Fruit fly (Drosophila melanogaster) whole organism, pupa: ENCODE measurements around the gene CG12817.

ENCODE experiments used
- CG10348 ChIP-seq: fragments of 200-800 bp; sonication (Bioruptor generic); IDR thresholded peaks from 2 replicates; pipeline ENCODE4 v1.3.6; 2022; ENCODE audit warnings: missing biosample characterization, missing genetic modification characterization
- CG12605 ChIP-seq: fragments of 200-800 bp; sonication (Bioruptor generic); IDR thresholded peaks from 2 replicates; pipeline ENCODE4 v1.3.6; 2022; ENCODE audit warnings: missing biosample characterization, missing genetic modification characterization
- CG13204 ChIP-seq: fragments of 200-800 bp; sonication (Bioruptor generic); optimal IDR thresholded peaks from 2 replicates; lab custom pipeline; 2018; ENCODE audit warnings: missing biosample characterization, mild to moderate bottlenecking, missing genetic modification characterization, moderate library complexity
- CG14655 ChIP-seq: fragments of 200-800 bp; sonication (Bioruptor generic); optimal IDR thresholded peaks from 3 replicates; lab custom pipeline; 2017; ENCODE audit warnings: mild to moderate bottlenecking, missing biosample characterization, missing genetic modification reagents, missing genetic modification characterization
- CG15710 ChIP-seq: fragments of 200-800 bp; sonication (Bioruptor generic); optimal IDR thresholded peaks from 2 replicates; lab custom pipeline; 2018; ENCODE audit warnings: missing biosample characterization, mild to moderate bottlenecking, missing genetic modification characterization, moderate library complexity
- CG17806 ChIP-seq: fragments of 200-800 bp; sonication (Bioruptor generic); optimal IDR thresholded peaks from 2 replicates; lab custom pipeline; 2018; ENCODE audit warnings: missing biosample characterization, mild to moderate bottlenecking, missing genetic modification characterization, moderate library complexity
- CG32121 ChIP-seq: fragments of 200-800 bp; sonication (Bioruptor generic); IDR thresholded peaks from 2 replicates; pipeline ENCODE4 v1.3.6; 2022; ENCODE audit warnings: missing biosample characterization, missing genetic modification characterization
- CG34367 ChIP-seq: fragments of 200-800 bp; sonication (Bioruptor generic); optimal IDR thresholded peaks from 2 replicates; lab custom pipeline; 2018; ENCODE audit warnings: missing biosample characterization, mild to moderate bottlenecking, missing genetic modification characterization
- CG4496 ChIP-seq: fragments of 200-800 bp; sonication (Bioruptor generic); IDR thresholded peaks from 3 replicates; pipeline ENCODE4 v1.3.6; 2022; ENCODE audit warnings: missing biosample characterization, missing genetic modification characterization
- CG8159 ChIP-seq: fragments of 200-800 bp; sonication (Bioruptor generic); optimal IDR thresholded peaks from 3 replicates; lab custom pipeline; 2018; ENCODE audit warnings: missing biosample characterization, mild to moderate bottlenecking, missing genetic modification characterization, moderate library complexity
- CG8301 ChIP-seq: fragments of 200-800 bp; sonication (Bioruptor generic); optimal IDR thresholded peaks from 2 replicates; lab custom pipeline; 2018; ENCODE audit warnings: missing biosample characterization, mild to moderate bottlenecking, missing genetic modification characterization
- CG9948 ChIP-seq: fragments of 200-800 bp; sonication (Bioruptor generic); optimal IDR thresholded peaks from 2 replicates; lab custom pipeline; 2018; ENCODE audit warnings: missing biosample characterization, mild to moderate bottlenecking, missing genetic modification characterization, moderate library complexity
- D1 ChIP-seq: fragments of 200-800 bp; sonication (Bioruptor generic); optimal IDR thresholded peaks from 2 replicates; lab custom pipeline; 2018; ENCODE audit warnings: missing biosample characterization, mild to moderate bottlenecking, missing genetic modification characterization, moderate library complexity
- EcR ChIP-seq: fragments of 200-800 bp; sonication (Bioruptor generic); optimal IDR thresholded peaks from 3 replicates; lab custom pipeline; 2019; ENCODE audit warnings: missing biosample characterization, missing genetic modification characterization, mild to moderate bottlenecking, moderate library complexity, missing genetic modification reagents
- Ets98B ChIP-seq: fragments of 200-800 bp; sonication (Bioruptor generic); IDR thresholded peaks from 2 replicates; pipeline ENCODE4 v1.3.6; 2022; ENCODE audit warnings: missing biosample characterization, missing genetic modification characterization
- Pif1A ChIP-seq: fragments of 200-800 bp; sonication (Bioruptor generic); optimal IDR thresholded peaks from 3 replicates; lab custom pipeline; 2016; ENCODE audit warnings: missing biosample characterization, missing genetic modification characterization
- Pif1B ChIP-seq: fragments of 200-800 bp; sonication (Bioruptor generic); optimal IDR thresholded peaks from 3 replicates; lab custom pipeline; 2016; ENCODE audit warnings: missing biosample characterization, missing genetic modification characterization
- Snoo ChIP-seq: fragments of 200-800 bp; sonication (Bioruptor generic); optimal IDR thresholded peaks from 3 replicates; lab custom pipeline; 2017; ENCODE audit warnings: missing biosample characterization, mild to moderate bottlenecking, missing genetic modification characterization, inconsistent platforms
- fd96Ca ChIP-seq: fragments of 200-800 bp; sonication (Bioruptor generic); IDR thresholded peaks from 3 replicates; pipeline ENCODE4 v1.3.6; 2022; ENCODE audit warnings: missing biosample characterization, missing genetic modification characterization
- gl ChIP-seq: fragments of 200-800 bp; sonication (Bioruptor generic); optimal IDR thresholded peaks from 2 replicates; lab custom pipeline; 2018; ENCODE audit warnings: missing biosample characterization, mild to moderate bottlenecking, missing genetic modification characterization
- rn ChIP-seq: fragments of 200-800 bp; sonication (Bioruptor generic); IDR thresholded peaks from 2 replicates; pipeline ENCODE4 v1.3.6; 2022; ENCODE audit warnings: missing biosample characterization, missing genetic modification characterization

CG12817 gene

dm6 chr3R:10224594-10224993 lies at the start of gene CG12817, which contains the start of gene CG34107:
CG12817 (minus strand) TSS chr3R:10224725.
CG34107 (plus strand) TSS chr3R:10224909.
- TF ChIP-seq CG9948 (tag; lab: Kevin White, UChicago) (no peak), Pif1B (GFP tag; lab: Kevin White, UChicago) (no peak), gl (tag; lab: Kevin White, UChicago) (no peak), Snoo (tag; lab: Kevin White, UChicago) (no peak), CG14655 (GFP tag; lab: Kevin White, UChicago) (no peak), rn (GFP tag; lab: Robert Waterston, UW) (no peak), CG13204 (GFP tag; lab: Kevin White, UChicago) (no peak), CG34367 (tag; lab: Kevin White, UChicago) (no peak), Ets98B (GFP tag; lab: Robert Waterston, UW) (no peak)

- TF ChIP-seq Snoo (tag; lab: Kevin White, UChicago) = no peak
- no peak for TF ChIP-seq CG4496 (GFP tag; lab: Robert Waterston, UW)
- no peak for TF ChIP-seq CG32121 (GFP tag; lab: Robert Waterston, UW)
- TF ChIP-seq CG12605 = no peak
- TF ChIP-seq rn (GFP tag; lab: Robert Waterston, UW) = no peak
- TF ChIP-seq CG8301 (tag; lab: Kevin White, UChicago) = no peak
- no peak for TF ChIP-seq CG17806
- no peak for TF ChIP-seq CG9948 (tag; lab: Kevin White, UChicago)
- no peak for TF ChIP-seq Pif1B (GFP tag; lab: Kevin White, UChicago)
- TF ChIP-seq D1 (tag; lab: Kevin White, UChicago) = no peak
- no peak for TF ChIP-seq CG13204 (GFP tag; lab: Kevin White, UChicago)
- TF ChIP-seq Ets98B (GFP tag; lab: Robert Waterston, UW) = no peak
- no peak for TF ChIP-seq fd96Ca (GFP tag; lab: Robert Waterston, UW)
- TF ChIP-seq Pif1A (GFP tag; lab: Kevin White, UChicago) = no peak
- no peak for TF ChIP-seq CG8159 (tag; lab: Kevin White, UChicago)
- no peak for TF ChIP-seq CG14655 (GFP tag; lab: Kevin White, UChicago)
- TF ChIP-seq CG15710 = no peak
Measured at dm6 chr3R:10274306-10274705, 49.8 kb upstream of the CG12817 start.

dm6 chr3R:10272695-10273094 lies 48.2 kb upstream of the CG12817 start:
- no peak for TF ChIP-seq D1 (tag; lab: Kevin White, UChicago)
- TF ChIP-seq fd96Ca (GFP tag; lab: Robert Waterston, UW) = peak; percentile 58; the same call in 1 of the 3 replicates
- TF ChIP-seq gl (tag; lab: Kevin White, UChicago) = no peak
- TF ChIP-seq Pif1A (GFP tag; lab: Kevin White, UChicago) = no peak
- no peak for TF ChIP-seq EcR
- no peak for TF ChIP-seq Snoo (tag; lab: Kevin White, UChicago)
- TF ChIP-seq CG8159 (tag; lab: Kevin White, UChicago) = no peak
- peak; percentile 19 for TF ChIP-seq CG8301 (tag; lab: Kevin White, UChicago)
- TF ChIP-seq CG12605 = no peak
- TF ChIP-seq rn (GFP tag; lab: Robert Waterston, UW) = no peak
- no peak for TF ChIP-seq CG13204 (GFP tag; lab: Kevin White, UChicago)
- peak; percentile 46; the same call in 1 of the 2 replicates for TF ChIP-seq Ets98B (GFP tag; lab: Robert Waterston, UW)
- peak; percentile 63; the same call in 1 of the 3 replicates for TF ChIP-seq CG4496 (GFP tag; lab: Robert Waterston, UW)
- no peak for TF ChIP-seq CG34367 (tag; lab: Kevin White, UChicago)
- TF ChIP-seq CG32121 (GFP tag; lab: Robert Waterston, UW) = peak; percentile 74
- no peak for TF ChIP-seq CG15710
- no peak for TF ChIP-seq Pif1B (GFP tag; lab: Kevin White, UChicago)

dm6 chr3R:10269921-10270431 lies 45.5 kb upstream of the CG12817 start:
- no peak for TF ChIP-seq CG13204 (GFP tag; lab: Kevin White, UChicago)
- peak; percentile 56 for TF ChIP-seq CG8159 (tag; lab: Kevin White, UChicago)
- no peak for TF ChIP-seq gl (tag; lab: Kevin White, UChicago)
- TF ChIP-seq Ets98B (GFP tag; lab: Robert Waterston, UW) = no peak
- TF ChIP-seq D1 (tag; lab: Kevin White, UChicago) = no peak
- peak; percentile 9 for TF ChIP-seq CG34367 (tag; lab: Kevin White, UChicago)
- no peak for TF ChIP-seq CG12605
- peak; percentile 34 for TF ChIP-seq CG14655 (GFP tag; lab: Kevin White, UChicago)
- TF ChIP-seq CG15710 = peak; percentile 46
- TF ChIP-seq CG17806 = peak; percentile 51
- peak; percentile 9; the same call in 1 of the 2 replicates for TF ChIP-seq CG32121 (GFP tag; lab: Robert Waterston, UW)
- TF ChIP-seq CG4496 (GFP tag; lab: Robert Waterston, UW) = peak; percentile 17; the same call in 1 of the 3 replicates
- TF ChIP-seq Snoo (tag; lab: Kevin White, UChicago) = no peak
- TF ChIP-seq EcR = no peak
- TF ChIP-seq CG10348 (GFP tag; lab: Robert Waterston, UW) = no peak
- TF ChIP-seq CG9948 (tag; lab: Kevin White, UChicago) = peak; percentile 23
- TF ChIP-seq fd96Ca (GFP tag; lab: Robert Waterston, UW) = no peak
- TF ChIP-seq Pif1A (GFP tag; lab: Kevin White, UChicago) = peak; percentile 6
- no peak for TF ChIP-seq rn (GFP tag; lab: Robert Waterston, UW)
- no peak for TF ChIP-seq Pif1B (GFP tag; lab: Kevin White, UChicago)
- no peak for TF ChIP-seq CG8301 (tag; lab: Kevin White, UChicago)
- TF ChIP-seq, all 21 proteins: peak for 9

- TF ChIP-seq CG34367 (tag; lab: Kevin White, UChicago) = peak; percentile 27
- TF ChIP-seq CG12605 = peak; percentile 72
- TF ChIP-seq CG32121 (GFP tag; lab: Robert Waterston, UW) = peak; percentile 86
- TF ChIP-seq Ets98B (GFP tag; lab: Robert Waterston, UW) = peak; percentile 83
- 0 out of 2 replicates have a peak, but pooled peaks have one; percentile 27 for TF ChIP-seq CG10348 (GFP tag; lab: Robert Waterston, UW)
- peak; percentile 90 for TF ChIP-seq CG4496 (GFP tag; lab: Robert Waterston, UW)
- no peak for TF ChIP-seq CG13204 (GFP tag; lab: Kevin White, UChicago)
- peak; percentile 82 for TF ChIP-seq Snoo (tag; lab: Kevin White, UChicago)
- peak; percentile 70 for TF ChIP-seq Pif1A (GFP tag; lab: Kevin White, UChicago)
- no peak for TF ChIP-seq gl (tag; lab: Kevin White, UChicago)
- peak; percentile 45 for TF ChIP-seq Pif1B (GFP tag; lab: Kevin White, UChicago)
- peak; percentile 66 for TF ChIP-seq CG17806
- TF ChIP-seq rn (GFP tag; lab: Robert Waterston, UW) = peak; percentile 81
- peak; percentile 56 for TF ChIP-seq CG15710
- peak; percentile 17 for TF ChIP-seq CG9948 (tag; lab: Kevin White, UChicago)
- peak; percentile 90 for TF ChIP-seq fd96Ca (GFP tag; lab: Robert Waterston, UW)
- TF ChIP-seq CG8301 (tag; lab: Kevin White, UChicago) = peak; percentile 53
- no peak for TF ChIP-seq EcR
- TF ChIP-seq D1 (tag; lab: Kevin White, UChicago) = no peak
- TF ChIP-seq CG14655 (GFP tag; lab: Kevin White, UChicago) = peak; percentile 46
- peak; percentile 49 for TF ChIP-seq CG8159 (tag; lab: Kevin White, UChicago)
- TF ChIP-seq, all 21 proteins: peak for 17
Measured at dm6 chr3R:10268865-10269442, 44.4 kb upstream of the CG12817 start.
